Worm (Caenorhabditis elegans): ENCODE measurements around the gene F17C11.11.

DNA sequence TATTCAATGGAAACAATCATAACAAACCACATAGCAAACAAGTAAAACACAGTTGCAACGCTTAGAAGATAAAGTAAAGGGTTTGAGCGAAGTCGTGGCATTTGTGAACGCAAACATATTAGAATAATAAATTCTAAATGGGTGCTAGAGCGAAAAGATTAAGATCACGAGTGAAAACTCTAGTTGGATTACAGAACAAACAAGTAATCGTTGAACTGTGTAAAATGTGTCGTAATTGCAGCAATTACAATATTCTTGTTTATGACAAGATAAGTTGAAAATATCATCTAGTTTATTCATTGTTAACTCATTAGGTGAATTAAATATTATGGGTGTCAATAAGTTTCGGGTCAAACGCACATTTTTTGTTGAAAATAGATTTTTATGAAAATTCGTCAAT is 35.9 kb downstream of the F17C11.11 start, which contains the start of gene F32D8.8:
- TF ChIP-seq pqm-1 (tag; optimal IDR thresholded peaks at IDR 0.05) (no peak), lin-39 (tag; optimal IDR thresholded peaks at IDR 0.05) (no peak), lin-14 (GFP tag; optimal IDR thresholded peaks at IDR 0.05) (no peak), nhr-237 (tag; optimal IDR thresholded peaks at IDR 0.05) (no peak)
